Worm (Caenorhabditis elegans) whole organism, midembryonic: Measurements from ENCODE around the gene F21C10.6.

Source experiments
- T22C8.4 ChIP-seq: fragments of 200-800 bp; sonication (Bioruptor generic); IDR thresholded peaks from 2 replicates; pipeline ENCODE4 v1.3.6; 2022; ENCODE audit warnings: missing genetic modification characterization, missing compliant biosample characterization
- cog-1 ChIP-seq: sonication (generic microtip); optimal IDR thresholded peaks from 2 replicates; lab custom pipeline; 2016; ENCODE audit warnings: missing genetic modification characterization, missing compliant biosample characterization
- flt-1 ChIP-seq: fragments of 200-800 bp; sonication (Bioruptor generic); IDR thresholded peaks from 2 replicates; pipeline ENCODE4 v1.3.6; 2022; ENCODE audit warnings: missing genetic modification characterization, missing compliant biosample characterization
- klf-2 ChIP-seq: fragments of 200-800 bp; sonication (Bioruptor generic); conservative IDR thresholded peaks from 2 replicates; pipeline ENCODE4 v1.3.6; 2022; ENCODE audit warnings: missing genetic modification reagents, missing genetic modification characterization, missing compliant biosample characterization
- med-1 ChIP-seq: sonication (generic microtip); optimal IDR thresholded peaks from 2 replicates; lab custom pipeline; 2017; ENCODE audit warnings: missing genetic modification characterization, mild to moderate bottlenecking, missing compliant biosample characterization, antibody characterized with exemption, missing genetic modification reagents; ENCODE audit not compliant: insufficient read depth
- ref-1 ChIP-seq: fragments of 200-800 bp; sonication (Bioruptor generic); conservative IDR thresholded peaks from 2 replicates; pipeline ENCODE4 v1.3.6; 2022; ENCODE audit warnings: missing genetic modification reagents, missing genetic modification characterization, missing compliant biosample characterization
- tab-1 ChIP-seq: fragments of 200-800 bp; sonication (Bioruptor generic); IDR thresholded peaks from 2 replicates; pipeline ENCODE4 v1.3.6; 2022; ENCODE audit warnings: missing genetic modification characterization, missing compliant biosample characterization
- ztf-23 ChIP-seq: fragments of 200-800 bp; sonication (Bioruptor generic); IDR thresholded peaks from 2 replicates; pipeline ENCODE4 v1.3.6; 2022; ENCODE audit warnings: missing genetic modification reagents, missing genetic modification characterization, missing compliant biosample characterization
- ztf-29 ChIP-seq: fragments of 200-800 bp; sonication (Bioruptor generic); IDR thresholded peaks from 2 replicates; pipeline ENCODE4 v1.3.6; 2022; ENCODE audit warnings: missing genetic modification reagents, missing genetic modification characterization, missing compliant biosample characterization

F21C10.6 gene

ce11 chrV:9126316-9126715 lies 2.0 kb downstream of the F21C10.6 start, which contains the start of gene F21C10.4:
Gene F21C10.4 (plus strand): TSS chrV:9126616.
- TF ChIP-seq flt-1 (GFP tag; lab: Robert Waterston, UW) (no peak), tab-1 (no peak), T22C8.4 (GFP tag; lab: Robert Waterston, UW) (no peak), cog-1 (tag; lab: Kevin White, UChicago) (no peak)

- no peak for TF ChIP-seq cog-1 (tag; lab: Kevin White, UChicago)
- TF ChIP-seq flt-1 (GFP tag; lab: Robert Waterston, UW), result no peak
- TF ChIP-seq ztf-23 (GFP tag; lab: Robert Waterston, UW), result no peak
- TF ChIP-seq klf-2 (GFP tag; lab: Robert Waterston, UW), result no peak
- TF ChIP-seq T22C8.4 (GFP tag; lab: Robert Waterston, UW), result no peak
- TF ChIP-seq ztf-29 (GFP tag; lab: Robert Waterston, UW), result no peak
- TF ChIP-seq med-1 (GFP tag; lab: Kevin White, UChicago), result no peak
- TF ChIP-seq ref-1 (GFP tag; lab: Robert Waterston, UW), result no peak
- no peak for TF ChIP-seq tab-1
Measured at ce11 chrV:9127773-9128172, 3.5 kb downstream of the F21C10.6 start, which contains the start of gene F21C10.3. Gene F21C10.3 (plus strand): TSS chrV:9128073.

- no peak for TF ChIP-seq T22C8.4 (GFP tag; lab: Robert Waterston, UW)
- TF ChIP-seq flt-1 (GFP tag; lab: Robert Waterston, UW), result no peak
- TF ChIP-seq cog-1 (tag; lab: Kevin White, UChicago), result no peak
- TF ChIP-seq ztf-23 (GFP tag; lab: Robert Waterston, UW), result no peak
- no peak for TF ChIP-seq klf-2 (GFP tag; lab: Robert Waterston, UW)
- TF ChIP-seq ref-1 (GFP tag; lab: Robert Waterston, UW), result no peak
- TF ChIP-seq tab-1, result no peak
- TF ChIP-seq med-1 (GFP tag; lab: Kevin White, UChicago), result no peak
- TF ChIP-seq ztf-29 (GFP tag; lab: Robert Waterston, UW), result no peak
Measured at ce11 chrV:9128562-9128961, 4.3 kb downstream of the F21C10.6 start.

- TF ChIP-seq med-1 (GFP tag; lab: Kevin White, UChicago) (no peak), cog-1 (tag; lab: Kevin White, UChicago) (no peak), flt-1 (GFP tag; lab: Robert Waterston, UW) (no peak), ztf-29 (GFP tag; lab: Robert Waterston, UW) (no peak), klf-2 (GFP tag; lab: Robert Waterston, UW) (no peak), ztf-23 (GFP tag; lab: Robert Waterston, UW) (no peak), ref-1 (GFP tag; lab: Robert Waterston, UW) (no peak), T22C8.4 (GFP tag; lab: Robert Waterston, UW) (no peak), tab-1 (no peak)
Measured at ce11 chrV:9130766-9131165, 6.5 kb downstream of the F21C10.6 start, which contains the start of gene F21C10.19. Gene F21C10.19 (plus strand): TSS chrV:9131066.

ce11 chrV:9132043-9132442 lies 7.8 kb downstream of the F21C10.6 start, which contains the start of gene F21C10.1:
Gene F21C10.1 (plus strand): TSS chrV:9132343.
- TF ChIP-seq T22C8.4 (GFP tag; lab: Robert Waterston, UW) (no peak), ztf-23 (GFP tag; lab: Robert Waterston, UW) (no peak), klf-2 (GFP tag; lab: Robert Waterston, UW) (no peak), flt-1 (GFP tag; lab: Robert Waterston, UW) (no peak), tab-1 (no peak), cog-1 (tag; lab: Kevin White, UChicago) (no peak), ztf-29 (GFP tag; lab: Robert Waterston, UW) (no peak)

- no peak for TF ChIP-seq tab-1
- TF ChIP-seq med-1 (GFP tag; lab: Kevin White, UChicago), result no peak
- no peak for TF ChIP-seq ztf-29 (GFP tag; lab: Robert Waterston, UW)
- no peak for TF ChIP-seq T22C8.4 (GFP tag; lab: Robert Waterston, UW)
- no peak for TF ChIP-seq cog-1 (tag; lab: Kevin White, UChicago)
- no peak for TF ChIP-seq ref-1 (GFP tag; lab: Robert Waterston, UW)
- no peak for TF ChIP-seq ztf-23 (GFP tag; lab: Robert Waterston, UW)
- TF ChIP-seq klf-2 (GFP tag; lab: Robert Waterston, UW), result no peak
- no peak for TF ChIP-seq flt-1 (GFP tag; lab: Robert Waterston, UW)
Measured at ce11 chrV:9133950-9134349, 9.7 kb downstream of the F21C10.6 start, which contains the start of gene B0222.1. Gene B0222.1 (plus strand): TSS chrV:9134255.

ce11 chrV:9137618-9138017 lies 13.3 kb downstream of the F21C10.6 start, which contains the start of gene pitr-2:
Gene pitr-2 (minus strand): TSS chrV:9137718.
- TF ChIP-seq ref-1 (GFP tag; lab: Robert Waterston, UW), result no peak
- no peak for TF ChIP-seq cog-1 (tag; lab: Kevin White, UChicago)
- no peak for TF ChIP-seq ztf-29 (GFP tag; lab: Robert Waterston, UW)
- no peak for TF ChIP-seq ztf-23 (GFP tag; lab: Robert Waterston, UW)
- no peak for TF ChIP-seq med-1 (GFP tag; lab: Kevin White, UChicago)
- no peak for TF ChIP-seq tab-1
- no peak for TF ChIP-seq T22C8.4 (GFP tag; lab: Robert Waterston, UW)
- TF ChIP-seq klf-2 (GFP tag; lab: Robert Waterston, UW), result no peak
- TF ChIP-seq flt-1 (GFP tag; lab: Robert Waterston, UW), result no peak

ce11 chrV:9141297-9141696 lies 17.0 kb downstream of the F21C10.6 start, which contains the start of gene pitr-3:
Gene pitr-3 (minus strand): TSS chrV:9141397.
- TF ChIP-seq med-1 (GFP tag; lab: Kevin White, UChicago) (no peak), cog-1 (tag; lab: Kevin White, UChicago) (no peak), klf-2 (GFP tag; lab: Robert Waterston, UW) (no peak), flt-1 (GFP tag; lab: Robert Waterston, UW) (no peak), ztf-29 (GFP tag; lab: Robert Waterston, UW) (no peak), ztf-23 (GFP tag; lab: Robert Waterston, UW) (no peak), tab-1 (no peak), ref-1 (GFP tag; lab: Robert Waterston, UW) (no peak), T22C8.4 (GFP tag; lab: Robert Waterston, UW) (no peak)

- TF ChIP-seq T22C8.4 (GFP tag; lab: Robert Waterston, UW) (no peak), med-1 (GFP tag; lab: Kevin White, UChicago) (no peak), ref-1 (GFP tag; lab: Robert Waterston, UW) (no peak), tab-1 (no peak), ztf-23 (GFP tag; lab: Robert Waterston, UW) (no peak), flt-1 (GFP tag; lab: Robert Waterston, UW) (no peak), ztf-29 (GFP tag; lab: Robert Waterston, UW) (no peak)
Measured at ce11 chrV:9143896-9144295, 19.6 kb downstream of the F21C10.6 start.
